Fruit fly (Drosophila melanogaster): ENCODE data around the gene dah.

DNA sequence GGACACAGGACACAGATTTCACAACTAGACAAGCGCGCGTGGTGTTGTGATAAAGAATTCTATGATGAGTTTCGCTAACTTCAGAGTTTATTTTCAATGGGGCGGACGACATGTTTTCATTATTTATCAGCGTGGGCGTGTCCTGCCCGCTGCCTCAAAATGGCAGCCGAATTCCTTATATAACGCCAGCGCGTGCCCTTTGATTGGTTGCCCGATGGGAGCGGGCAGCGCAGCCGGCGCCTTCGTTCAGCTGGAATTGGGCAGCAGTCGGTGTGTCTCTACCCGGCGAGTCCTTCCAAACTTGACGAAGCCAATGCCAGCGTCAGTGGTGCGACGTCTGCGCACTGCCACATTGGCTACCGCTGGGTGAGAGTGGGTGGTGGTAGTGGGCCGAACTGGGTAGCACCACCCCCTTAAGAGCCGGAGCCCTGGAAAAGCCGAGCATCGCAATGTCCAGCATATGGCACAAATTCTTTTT lies 50.9 kb downstream of the dah start, which contains the start of gene acj6:
- TF ChIP-seq usp (GFP tag; optimal IDR thresholded peaks at IDR 0.05) (no peak), Hnf4 (GFP tag; optimal IDR thresholded peaks at IDR 0.05) (no peak), psq (GFP tag; optimal IDR thresholded peaks at IDR 0.05) (no peak), fru (GFP tag; optimal IDR thresholded peaks at IDR 0.05) (no peak), br (GFP tag; optimal IDR thresholded peaks at IDR 0.05) (no peak), GATAd (GFP tag; optimal IDR thresholded peaks at IDR 0.05) (no peak), h (GFP tag; optimal IDR thresholded peaks at IDR 0.05) (no peak), lola (GFP tag; optimal IDR thresholded peaks at IDR 0.05) (no peak), dl (GFP tag; optimal IDR thresholded peaks at IDR 0.05; ENCODE audit: insufficient read depth in 1 of 2, partially characterized antibody in 2 of 2) (no peak), OdsH (GFP tag; optimal IDR thresholded peaks at IDR 0.05) (no peak), CG9705 (GFP tag; optimal IDR thresholded peaks at IDR 0.05) (no peak), foxo (GFP tag; optimal IDR thresholded peaks at IDR 0.05) (no peak), HLH106 (tag; optimal IDR thresholded peaks at IDR 0.05) (no peak), CrebA (GFP tag; optimal IDR thresholded peaks at IDR 0.05; ENCODE audit: borderline replicate concordance) (no peak)
